Fruit fly (Drosophila melanogaster): ENCODE measurements around the gene fuss.

Gene fuss

DNA sequence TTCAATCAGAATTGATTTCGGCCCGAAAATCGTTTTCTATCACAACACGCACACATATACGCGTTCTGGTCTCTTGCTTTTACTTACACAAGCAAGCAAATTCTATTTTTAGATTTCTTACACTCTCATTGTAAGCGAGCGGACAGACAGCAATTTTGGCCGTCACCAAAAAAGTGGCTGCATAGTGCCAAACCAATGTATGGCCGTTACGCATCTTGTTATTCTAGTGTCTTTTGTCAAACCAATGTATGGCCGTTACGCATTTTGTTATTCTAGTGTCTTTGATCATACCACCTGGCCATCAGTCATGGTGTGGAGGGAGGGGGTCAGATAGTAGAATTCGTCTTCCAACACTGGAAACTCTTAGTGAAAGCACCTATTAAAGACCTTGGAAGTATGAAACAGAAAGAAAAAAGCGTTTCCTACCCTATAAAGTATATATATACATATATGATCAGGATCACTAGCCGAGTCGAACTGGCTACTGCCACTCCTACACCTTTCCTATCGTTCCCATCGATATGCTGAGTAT lies 17.2 kb downstream of the fuss start (continued):
- TF ChIP-seq Lhr (GFP tag; optimal IDR thresholded peaks at IDR 0.05) (no peak), Sry-δ (GFP tag; optimal IDR thresholded peaks at IDR 0.05) (peak; percentile 18), row (GFP tag; IDR thresholded peaks at IDR 0.05) (0 out of 3 replicates have a peak, but pooled peaks have one; percentile 13), dati (GFP tag; IDR thresholded peaks at IDR 0.05) (no peak), CG15011 (GFP tag; optimal IDR thresholded peaks at IDR 0.05) (no peak), phol (tag; optimal IDR thresholded peaks at IDR 0.05) (no peak), stwl (tag; optimal IDR thresholded peaks at IDR 0.05) (peak; percentile 64), pros (GFP tag; optimal IDR thresholded peaks at IDR 0.05) (peak; percentile 8), CG6791 (GFP tag; IDR thresholded peaks at IDR 0.05; ENCODE audit: partially characterized antibody) (peak; percentile 63; the same call in 1 of the 3 replicates), D19B (GFP tag; optimal IDR thresholded peaks at IDR 0.05) (no peak), CG13894 (tag; optimal IDR thresholded peaks at IDR 0.05) (peak; percentile 46), BEAF-32 (GFP tag; optimal IDR thresholded peaks at IDR 0.05) (peak; percentile 0), MTF-1 (GFP tag; optimal IDR thresholded peaks at IDR 0.05; ENCODE audit: borderline replicate concordance) (no peak), CG11085 (GFP tag; IDR thresholded peaks at IDR 0.05) (no peak)

DNA sequence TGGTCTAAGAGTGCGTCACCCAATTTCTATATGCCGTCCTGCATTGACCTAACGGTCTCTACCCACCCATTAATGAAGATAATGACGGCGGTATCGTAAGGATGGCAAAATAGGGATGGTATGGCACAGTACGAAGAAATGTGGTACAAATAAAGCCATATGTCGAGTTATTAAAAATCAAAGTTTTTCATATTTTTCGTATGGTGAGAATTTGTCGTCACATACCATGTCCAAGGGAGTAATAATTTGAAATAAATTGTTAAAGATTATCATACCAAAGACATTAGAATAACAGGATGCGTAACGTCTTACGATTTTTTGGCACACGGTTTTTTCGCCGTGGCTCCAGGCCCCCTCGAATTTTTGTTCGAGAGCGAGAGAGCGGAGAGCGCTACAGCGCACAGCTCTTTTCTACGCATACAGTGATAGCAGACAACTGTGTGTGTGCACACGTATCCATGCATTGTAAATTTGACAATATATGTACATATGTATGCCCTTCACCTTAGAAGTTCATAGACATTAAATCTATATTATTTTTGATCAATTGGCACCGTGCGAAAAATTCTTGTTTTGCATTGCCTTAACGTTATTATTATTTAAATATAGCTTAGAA lies 18.3 kb downstream of the fuss start:
- no peak for TF ChIP-seq B-H2 (GFP tag; optimal IDR thresholded peaks at IDR 0.05)
- peak; percentile 48 for TF ChIP-seq CG8281 (tag; optimal IDR thresholded peaks at IDR 0.05)
- TF ChIP-seq Trl (optimal IDR thresholded peaks at IDR 0.05): peak; percentile 78 to 83
- no peak for TF ChIP-seq Trl (GFP tag; optimal IDR thresholded peaks at IDR 0.05)
- no peak for TF ChIP-seq ash1 (GFP tag; optimal IDR thresholded peaks at IDR 0.05)
- no peak for TF ChIP-seq her (GFP tag; optimal IDR thresholded peaks at IDR 0.05)
- no peak for TF ChIP-seq Neu2 (GFP tag; optimal IDR thresholded peaks at IDR 0.05; ENCODE audit: borderline replicate concordance)
- TF ChIP-seq H2.0 (GFP tag; IDR thresholded peaks at IDR 0.05): no peak
- TF ChIP-seq NfI (GFP tag; optimal IDR thresholded peaks at IDR 0.05): no peak
- no peak for TF ChIP-seq HLH3B (GFP tag; IDR thresholded peaks at IDR 0.05)
- no peak for TF ChIP-seq Dfd (GFP tag; optimal IDR thresholded peaks at IDR 0.05)
- 0 out of 2 replicates have a peak, but pooled peaks have one; percentile 11 for TF ChIP-seq Xrp1 (GFP tag; IDR thresholded peaks at IDR 0.05)
- peak; percentile 32 for TF ChIP-seq HLHmδ (GFP tag; optimal IDR thresholded peaks at IDR 0.05)
- peak; percentile 18 for TF ChIP-seq sug (tag; optimal IDR thresholded peaks at IDR 0.05)
- no peak for TF ChIP-seq HmgD (GFP tag; optimal IDR thresholded peaks at IDR 0.05)
- TF ChIP-seq sens (GFP tag): peak; percentile 74
- TF ChIP-seq CG9609 (GFP tag; optimal IDR thresholded peaks at IDR 0.05): no peak
- TF ChIP-seq CG33557 (GFP tag; optimal IDR thresholded peaks at IDR 0.05): no peak
- TF ChIP-seq CG32772 (GFP tag; IDR thresholded peaks at IDR 0.05): no peak
- TF ChIP-seq h (optimal IDR thresholded peaks at IDR 0.05): no peak
- TF ChIP-seq MESR4 (GFP tag; optimal IDR thresholded peaks at IDR 0.05): peak; percentile 95
- no peak for TF ChIP-seq Lim3 (GFP tag; IDR thresholded peaks at IDR 0.05)
- TF ChIP-seq yki (optimal IDR thresholded peaks at IDR 0.05): peak; percentile 52
- peak; percentile 60 for TF ChIP-seq Med (GFP tag)
- TF ChIP-seq CG12659 (GFP tag; optimal IDR thresholded peaks at IDR 0.05): peak; percentile 44
- TF ChIP-seq insv (GFP tag; optimal IDR thresholded peaks at IDR 0.05): no peak
- TF ChIP-seq eve (GFP tag; optimal IDR thresholded peaks at IDR 0.05): peak in 1 of 2 experiments; percentile 16
- peak; percentile 10 for TF ChIP-seq CG9437 (GFP tag; optimal IDR thresholded peaks at IDR 0.05)
- TF ChIP-seq sqz (GFP tag; optimal IDR thresholded peaks at IDR 0.05): no peak
- TF ChIP-seq pros (GFP tag; optimal IDR thresholded peaks at IDR 0.05): no peak
- peak; percentile 81; the same call in 2 of the 3 replicates for TF ChIP-seq CG2199 (GFP tag; IDR thresholded peaks at IDR 0.05)
- no peak for TF ChIP-seq otp (GFP tag; IDR thresholded peaks at IDR 0.05)
- TF ChIP-seq toy (GFP tag; IDR thresholded peaks at IDR 0.05): no peak
- TF ChIP-seq CG13123 (GFP tag; optimal IDR thresholded peaks at IDR 0.05): no peak
- 0 out of 2 replicates have a peak, but pooled peaks have one; percentile 4 for TF ChIP-seq slbo (GFP tag; IDR thresholded peaks at IDR 0.05)
- TF ChIP-seq Stat92E (GFP tag; optimal IDR thresholded peaks at IDR 0.05): peak in 1 of 3 experiments; percentile 42
- TF ChIP-seq ems (GFP tag; optimal IDR thresholded peaks at IDR 0.05): peak; percentile 29
